Worm (Caenorhabditis elegans): ENCODE results near the gene mec-17.

DNA sequence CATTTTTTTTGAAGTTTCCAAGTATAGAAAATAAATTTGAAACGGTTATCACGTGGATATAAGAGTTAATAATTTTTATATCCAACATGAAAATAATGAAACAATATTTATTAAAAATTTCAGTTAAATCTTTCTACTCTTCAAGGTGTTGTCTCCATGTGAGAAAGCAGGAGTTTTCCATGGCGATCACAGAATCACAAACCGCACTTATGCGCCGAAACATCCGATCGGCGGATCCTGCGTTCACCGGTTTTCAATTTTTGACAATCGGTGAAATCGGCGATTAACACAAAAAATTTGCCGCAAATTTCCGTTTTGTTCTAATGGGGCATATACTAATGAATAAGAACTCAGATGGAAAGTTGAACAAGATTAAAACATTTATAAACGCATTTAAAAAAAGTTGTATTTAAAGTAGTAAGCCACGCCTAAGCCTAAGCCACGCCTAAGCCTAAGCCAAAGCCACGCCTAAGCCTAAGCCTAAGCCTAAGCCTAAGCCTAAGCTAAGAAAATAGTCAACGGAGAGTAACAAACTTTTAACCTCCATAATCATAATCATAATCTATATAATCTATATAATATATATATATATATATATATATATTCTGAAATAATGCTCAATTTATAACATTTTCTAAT lies 35.2 kb upstream of the mec-17 start, which contains the start of gene C26B2.2:
- TF ChIP-seq tbx-11 (GFP tag; IDR thresholded peaks at IDR 0.05) (no peak), flt-1 (GFP tag; IDR thresholded peaks at IDR 0.05) (no peak), tbx-37 (GFP tag; conservative IDR thresholded peaks at IDR 0.05) (no peak), F13C5.2 (tag; optimal IDR thresholded peaks at IDR 0.05) (no peak), aly-1 (tag; optimal IDR thresholded peaks at IDR 0.05) (no peak), ama-1 (optimal IDR thresholded peaks at IDR 0.05) (no peak), tra-4 (tag; optimal IDR thresholded peaks at IDR 0.05) (no peak), ets-7 (tag; optimal IDR thresholded peaks at IDR 0.05) (no peak), ceh-36 (tag; optimal IDR thresholded peaks at IDR 0.05) (peak; percentile 55), hmbx-1 (tag; optimal IDR thresholded peaks at IDR 0.05) (no peak), scrt-1 (GFP tag; IDR thresholded peaks at IDR 0.05) (no peak), sea-1 (GFP tag; conservative IDR thresholded peaks at IDR 0.05) (no peak), ceh-13 (GFP tag; optimal IDR thresholded peaks at IDR 0.05) (no peak), hmg-4 (GFP tag; optimal IDR thresholded peaks at IDR 0.05) (no peak)
